Fruit fly (Drosophila melanogaster): ENCODE measurements around the gene Ag5r.
A peak's percentile ranks its signal among the peaks of the same experiment; 100 is the strongest.

Gene Ag5r

dm6 chrX:14786451-14786850 is at the start of gene Ag5r:
Gene Ag5r, minus strand, starts transcription at chrX:14786551.
- no peak for TF ChIP-seq CG7963 (GFP tag; IDR thresholded peaks at IDR 0.05; ENCODE audit: partially characterized antibody)
- no peak for TF ChIP-seq Bdp1 (GFP tag; optimal IDR thresholded peaks at IDR 0.05)
- TF ChIP-seq sens (GFP tag) = peak; percentile 36
- no peak for TF ChIP-seq CG16779 (GFP tag; IDR thresholded peaks at IDR 0.05)
- no peak for TF ChIP-seq disco-r (GFP tag; optimal IDR thresholded peaks at IDR 0.05)
- TF ChIP-seq CG12769 (tag; optimal IDR thresholded peaks at IDR 0.05) = no peak
- TF ChIP-seq Dek (tag; optimal IDR thresholded peaks at IDR 0.05) = no peak
- no peak for TF ChIP-seq ac (GFP tag; optimal IDR thresholded peaks at IDR 0.05)
- no peak for TF ChIP-seq tio (GFP tag; optimal IDR thresholded peaks at IDR 0.05)
- peak; percentile 21 for TF ChIP-seq caup (GFP tag; optimal IDR thresholded peaks at IDR 0.05; ENCODE audit: severe bottlenecking)

- TF ChIP-seq CG2129 (GFP tag; IDR thresholded peaks at IDR 0.05; ENCODE audit: partially characterized antibody) (no peak), ab (GFP tag; optimal IDR thresholded peaks at IDR 0.05) (no peak), Opbp (GFP tag; IDR thresholded peaks at IDR 0.05; ENCODE audit: partially characterized antibody) (peak; percentile 47; the same call in 1 of the 3 replicates), vvl (GFP tag; IDR thresholded peaks at IDR 0.05) (peak; percentile 36), bbx (GFP tag; IDR thresholded peaks at IDR 0.05; ENCODE audit: partially characterized antibody) (no peak), CG12659 (GFP tag; optimal IDR thresholded peaks at IDR 0.05) (no peak), ara (GFP tag; IDR thresholded peaks at IDR 0.05) (no peak), Elba2 (GFP tag; optimal IDR thresholded peaks at IDR 0.05) (peak; percentile 38), nerfin-2 (GFP tag; IDR thresholded peaks at IDR 0.05; ENCODE audit: partially characterized antibody) (no peak), Atf6 (GFP tag; IDR thresholded peaks at IDR 0.05) (no peak), NfI (GFP tag; optimal IDR thresholded peaks at IDR 0.05) (no peak), CG34422 (GFP tag; IDR thresholded peaks at IDR 0.05) (peak; percentile 66; the same call in 2 of the 3 replicates), ems (GFP tag; optimal IDR thresholded peaks at IDR 0.05) (no peak), pzg (GFP tag; optimal IDR thresholded peaks at IDR 0.05) (peak; percentile 79), CG8388 (GFP tag; optimal IDR thresholded peaks at IDR 0.05) (no peak), CG3995 (GFP tag; optimal IDR thresholded peaks at IDR 0.05) (peak; percentile 2), Oaz (GFP tag; IDR thresholded peaks at IDR 0.05) (no peak), YL-1 (GFP tag; optimal IDR thresholded peaks at IDR 0.05) (peak; percentile 58), phol (tag; optimal IDR thresholded peaks at IDR 0.05) (no peak), CG2116 (GFP tag; optimal IDR thresholded peaks at IDR 0.05) (no peak), Atf3 (GFP tag; optimal IDR thresholded peaks at IDR 0.05) (no peak), Ada2b (GFP tag; IDR thresholded peaks at IDR 0.05) (no peak), Ets97D (GFP tag; optimal IDR thresholded peaks at IDR 0.05) (peak; percentile 53), amos (GFP tag; IDR thresholded peaks at IDR 0.05; ENCODE audit: partially characterized antibody) (peak; percentile 48), CG14050 (GFP tag; IDR thresholded peaks at IDR 0.05) (no peak), CG4617 (GFP tag; optimal IDR thresholded peaks at IDR 0.05; ENCODE audit: borderline replicate concordance) (peak; percentile 8), CG1647 (GFP tag; optimal IDR thresholded peaks at IDR 0.05) (no peak), zen (tag; optimal IDR thresholded peaks at IDR 0.05) (peak; percentile 16), trh (GFP tag; optimal IDR thresholded peaks at IDR 0.05) (no peak), CG3838 (GFP tag; optimal IDR thresholded peaks at IDR 0.05) (no peak), tna (GFP tag; IDR thresholded peaks at IDR 0.05; ENCODE audit: partially characterized antibody) (no peak), Ssrp (tag; optimal IDR thresholded peaks at IDR 0.05) (no peak), crol (GFP tag; IDR thresholded peaks at IDR 0.05) (peak; percentile 80), fd96Cb (tag; optimal IDR thresholded peaks at IDR 0.05) (no peak), HmgD (GFP tag; optimal IDR thresholded peaks at IDR 0.05) (peak; percentile 1), CG43689 (GFP tag; IDR thresholded peaks at IDR 0.05) (no peak), CG9609 (GFP tag; optimal IDR thresholded peaks at IDR 0.05) (no peak), nmo (GFP tag; optimal IDR thresholded peaks at IDR 0.05) (no peak)
Observed at dm6 chrX:14832562-14833303, 46.4 kb upstream of the Ag5r start, which contains the start of gene CG14411. Gene CG14411, plus strand, starts transcription at chrX:14832647.
